Fruit fly (Drosophila melanogaster): ENCODE measurements around the gene CG33725.

Gene CG33725

DNA sequence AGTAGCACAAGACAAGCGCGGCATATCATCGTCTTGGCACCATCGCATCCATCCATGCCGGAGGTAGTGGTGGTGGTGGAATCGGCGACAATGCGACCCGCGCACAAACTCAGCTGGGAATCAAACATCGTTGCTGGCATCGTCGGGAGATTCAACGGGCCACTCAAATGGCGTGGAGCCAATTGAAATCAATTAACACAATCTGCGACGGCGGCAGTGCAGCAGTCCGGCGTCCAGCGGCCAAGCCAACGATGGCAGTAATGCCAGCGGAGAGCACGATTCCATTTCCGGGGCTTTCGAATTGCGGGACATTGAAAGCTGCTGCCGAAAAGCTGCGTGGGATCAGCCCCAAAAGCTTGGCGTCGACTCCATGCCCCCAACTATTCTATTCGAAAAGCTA lies 25.2 kb downstream of the CG33725 start, which contains the start of gene CG10654:
Gene CG10654, minus strand, starts transcription at position 270 of the 400 bp plus-strand sequence.
- no peak for TF ChIP-seq CG17801 (GFP tag; optimal IDR thresholded peaks at IDR 0.05; ENCODE audit: partially characterized antibody)

DNA sequence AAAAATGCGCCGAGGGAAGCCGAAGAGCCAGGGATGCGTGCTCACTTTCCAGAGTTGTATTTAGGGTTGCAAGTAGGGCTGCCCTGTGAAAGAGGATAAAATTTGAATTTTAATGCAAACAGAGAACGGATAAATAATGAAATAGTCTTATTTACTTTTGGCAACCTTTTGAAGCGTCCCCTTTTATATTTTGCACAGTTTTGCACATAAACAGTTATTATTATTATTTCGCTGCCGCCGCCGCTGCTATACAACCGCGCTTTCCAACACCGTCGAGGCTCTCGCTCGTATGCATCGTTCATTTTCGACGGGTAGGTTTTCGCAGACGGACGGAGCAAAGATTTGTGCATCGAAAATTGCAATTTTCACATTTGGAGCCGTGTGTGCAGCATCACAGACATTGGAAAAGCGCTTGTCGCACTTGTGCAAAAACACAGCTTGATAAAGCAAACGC lies 32.4 kb downstream of the CG33725 start, which contains the start of the genes sti and tral:
Gene sti, minus strand, starts transcription at position 54 of the 454 bp plus-strand sequence.
Gene tral, plus strand, starts transcription at position 298 of the 454 bp plus-strand sequence.
- peak; percentile 82 for TF ChIP-seq CG17801 (GFP tag; optimal IDR thresholded peaks at IDR 0.05; ENCODE audit: partially characterized antibody)

DNA sequence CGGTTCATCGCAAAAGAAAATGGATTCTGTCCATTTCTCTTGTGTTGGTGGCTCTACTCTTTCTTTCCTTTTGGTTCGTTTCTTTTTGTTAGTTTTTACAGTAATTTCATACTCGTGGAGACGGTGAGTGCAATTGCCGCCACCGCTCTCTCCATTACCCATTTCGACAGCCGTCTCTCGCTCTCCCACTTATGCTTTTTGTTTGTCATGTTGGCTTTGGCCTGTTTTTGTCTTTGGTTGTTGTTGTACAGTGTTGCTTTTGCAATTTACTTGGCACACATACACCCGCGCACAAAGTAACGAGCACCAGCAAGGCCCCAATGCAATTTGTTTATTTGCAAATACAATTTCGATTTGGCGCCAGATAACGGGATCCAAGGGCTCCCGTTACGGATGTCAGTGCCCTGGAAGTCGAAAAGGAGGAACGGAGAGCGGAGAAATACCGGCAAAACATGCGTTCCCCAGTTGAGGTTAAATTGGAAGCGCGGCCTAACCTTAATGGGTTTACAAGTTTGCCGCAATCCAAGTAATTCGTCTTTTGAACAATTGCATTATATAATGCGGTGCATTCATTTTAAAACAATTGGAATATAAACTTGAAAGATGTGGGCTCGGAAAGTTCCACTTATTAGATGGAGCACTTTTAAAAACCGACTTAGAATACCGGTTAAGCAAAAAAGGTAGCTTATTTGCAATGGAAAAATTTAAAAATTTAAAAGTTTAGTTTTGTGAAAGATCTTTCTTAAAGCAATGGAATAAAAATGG lies 33.5 kb downstream of the CG33725 start:
- peak; percentile 72 for TF ChIP-seq CG17801 (GFP tag; optimal IDR thresholded peaks at IDR 0.05; ENCODE audit: partially characterized antibody)

DNA sequence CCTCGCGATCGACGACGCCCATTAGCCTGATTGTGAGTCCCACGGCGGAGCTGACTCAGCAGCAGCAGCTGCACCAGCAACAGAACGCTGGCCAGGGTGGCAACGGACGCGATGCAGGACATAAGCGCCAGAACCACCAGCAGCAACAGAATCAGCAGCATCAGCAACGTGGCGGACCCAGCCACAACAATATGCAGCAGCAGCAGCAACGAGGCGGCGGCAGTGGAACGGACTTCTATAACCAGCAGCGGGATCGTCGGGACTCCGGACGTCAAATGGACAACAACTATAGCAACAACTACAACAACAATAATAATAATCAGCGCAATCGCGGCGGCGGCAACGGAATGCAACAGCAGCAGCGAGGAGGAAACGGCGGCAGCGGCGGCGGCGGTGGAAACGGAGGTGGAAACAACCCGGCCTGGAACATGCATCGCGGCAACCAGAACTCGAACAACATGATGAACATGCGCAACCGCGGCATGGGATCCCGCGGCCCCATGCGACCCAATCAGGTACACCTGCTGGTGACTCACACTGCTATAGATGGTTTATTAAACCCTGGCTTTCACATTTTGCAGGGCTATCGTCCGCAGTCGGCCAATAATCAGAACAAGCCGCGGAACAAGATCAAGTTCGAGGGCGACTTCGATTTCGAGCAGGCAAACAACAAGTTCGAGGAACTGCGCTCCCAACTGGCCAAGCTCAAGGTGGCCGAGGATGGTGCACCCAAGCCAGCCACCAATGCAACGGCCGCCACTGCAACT lies 35.2 kb downstream of the CG33725 start:
- no peak for TF ChIP-seq CG17801 (GFP tag; optimal IDR thresholded peaks at IDR 0.05; ENCODE audit: partially characterized antibody)

DNA sequence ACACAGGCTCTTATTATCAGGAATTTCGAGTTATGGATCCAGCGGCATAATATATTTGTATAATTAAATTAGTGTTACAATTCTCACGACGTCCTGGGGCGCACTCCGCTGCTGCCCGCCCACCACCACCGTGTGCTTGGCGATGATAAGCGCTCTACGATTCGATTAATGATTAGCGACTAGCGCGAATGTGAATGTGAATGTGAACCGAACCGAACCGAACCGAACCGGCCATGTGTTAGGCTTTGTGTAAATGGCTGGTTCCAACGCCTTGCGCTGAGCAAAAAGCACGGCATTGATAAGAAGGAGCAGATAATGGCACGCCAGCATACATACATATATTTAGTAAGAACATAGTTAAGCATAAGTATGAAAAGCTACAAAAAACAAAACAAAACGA lies 36.9 kb downstream of the CG33725 start:
- no peak for TF ChIP-seq CG17801 (GFP tag; optimal IDR thresholded peaks at IDR 0.05; ENCODE audit: partially characterized antibody)

DNA sequence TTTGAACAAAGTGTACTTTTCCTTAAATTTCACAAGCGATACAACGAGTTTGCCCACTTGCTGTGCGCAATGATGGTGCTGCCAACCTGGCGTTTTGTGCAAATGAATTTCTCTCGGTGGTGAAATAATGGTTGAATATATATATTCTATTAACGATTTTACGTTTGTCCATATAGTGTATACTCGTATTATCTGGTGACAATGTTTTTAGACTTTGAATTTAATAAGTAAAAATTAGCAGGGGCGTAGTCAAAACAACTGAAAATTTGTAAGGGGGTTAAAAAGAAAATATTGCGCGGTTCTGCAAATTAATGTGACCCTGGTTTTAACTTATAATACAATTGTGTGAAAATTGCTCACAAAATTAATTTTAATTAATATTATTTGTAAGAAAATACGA lies 41.5 kb downstream of the CG33725 start, which contains the start of the genes ver and Gcn5:
Gene ver, plus strand, starts transcription at position 47 of the 400 bp plus-strand sequence.
Gene Gcn5, minus strand, starts transcription at position 74 of the 400 bp plus-strand sequence.
- peak; percentile 96 for TF ChIP-seq CG17801 (GFP tag; optimal IDR thresholded peaks at IDR 0.05; ENCODE audit: partially characterized antibody)

DNA sequence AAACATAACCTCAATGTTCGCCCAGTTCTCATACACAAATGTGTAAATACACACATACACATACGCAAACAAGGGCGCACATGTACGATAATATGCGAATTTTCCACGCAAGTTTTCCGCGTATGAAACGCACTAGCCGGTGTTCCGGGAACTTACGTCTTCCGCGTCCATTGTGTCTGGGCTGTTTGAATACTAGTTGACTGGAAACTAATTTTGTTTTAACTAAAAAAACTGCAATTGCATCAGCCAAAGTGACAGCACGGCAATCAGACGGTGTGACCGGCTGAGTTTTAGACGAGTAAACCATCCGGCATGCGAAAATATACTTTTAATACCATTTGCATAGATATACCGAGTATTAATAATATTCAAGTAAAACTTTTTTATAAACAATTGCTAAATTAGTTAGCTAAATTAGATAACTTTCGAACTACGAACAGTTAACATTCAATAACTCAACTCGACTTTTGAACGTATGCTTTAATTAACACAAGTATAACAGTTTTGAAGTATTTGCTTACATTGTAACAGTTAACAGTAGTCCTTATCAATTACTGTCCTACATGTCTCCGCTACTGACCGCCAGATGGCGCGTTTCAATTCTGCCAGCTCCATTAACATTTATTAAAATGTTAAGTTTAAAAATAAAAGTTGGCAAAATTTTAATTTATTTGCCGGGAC lies 44.2 kb downstream of the CG33725 start, which contains the start of gene eIF2beta:
Gene eIF2beta, minus strand, starts transcription at position 299 of the 681 bp plus-strand sequence.
- TF ChIP-seq CG17801 (GFP tag; optimal IDR thresholded peaks at IDR 0.05; ENCODE audit: partially characterized antibody), result peak; percentile 40

DNA sequence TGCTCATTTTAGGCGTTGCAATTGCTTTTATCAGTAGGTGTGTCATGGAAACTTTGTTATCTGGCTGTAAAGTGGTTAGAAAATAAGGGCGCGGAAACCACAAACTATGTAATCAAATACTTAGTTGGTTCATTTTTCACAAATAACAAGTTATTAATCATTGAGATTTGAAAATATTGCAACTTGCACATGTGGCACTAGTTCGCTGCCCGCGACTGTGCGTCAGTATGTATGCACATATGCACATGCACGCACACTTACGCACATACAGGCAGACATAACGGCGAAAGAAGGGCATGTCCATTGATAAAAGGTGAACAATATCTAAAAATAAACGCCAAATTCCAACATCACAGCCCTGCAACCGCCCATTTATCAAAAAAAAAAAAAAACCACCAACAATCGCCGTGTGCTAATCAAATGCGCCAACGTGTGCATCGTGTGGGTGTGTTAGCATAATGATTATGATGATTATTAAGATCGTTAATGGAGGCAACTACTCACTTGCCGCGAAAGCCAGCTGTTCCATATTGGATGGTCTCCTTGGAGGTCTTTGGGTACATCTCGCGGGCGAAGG lies 47.1 kb downstream of the CG33725 start:
- no peak for TF ChIP-seq CG17801 (GFP tag; optimal IDR thresholded peaks at IDR 0.05; ENCODE audit: partially characterized antibody)

DNA sequence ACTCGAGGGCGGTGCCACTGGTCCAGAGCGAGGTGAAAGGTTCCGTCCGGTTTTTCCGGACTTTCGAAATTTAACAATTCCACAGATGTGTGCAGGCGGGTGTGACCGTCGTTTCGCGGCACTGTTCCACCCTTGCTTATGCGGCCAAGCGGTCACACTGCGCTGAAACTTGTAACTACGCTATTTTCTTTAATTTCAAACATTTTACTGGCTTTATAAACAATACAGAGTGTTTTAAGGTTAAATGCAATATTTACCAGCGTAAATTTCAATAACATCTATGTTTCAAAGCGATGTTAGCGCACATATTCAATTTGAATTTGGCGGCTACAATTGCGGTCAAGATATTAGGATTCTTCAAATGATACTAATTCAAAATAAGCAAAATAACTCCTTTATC lies 47.6 kb downstream of the CG33725 start, which contains the start of gene nst:
Gene nst, minus strand, starts transcription at position 128 of the 400 bp plus-strand sequence.
- TF ChIP-seq CG17801 (GFP tag; optimal IDR thresholded peaks at IDR 0.05; ENCODE audit: partially characterized antibody), result no peak

DNA sequence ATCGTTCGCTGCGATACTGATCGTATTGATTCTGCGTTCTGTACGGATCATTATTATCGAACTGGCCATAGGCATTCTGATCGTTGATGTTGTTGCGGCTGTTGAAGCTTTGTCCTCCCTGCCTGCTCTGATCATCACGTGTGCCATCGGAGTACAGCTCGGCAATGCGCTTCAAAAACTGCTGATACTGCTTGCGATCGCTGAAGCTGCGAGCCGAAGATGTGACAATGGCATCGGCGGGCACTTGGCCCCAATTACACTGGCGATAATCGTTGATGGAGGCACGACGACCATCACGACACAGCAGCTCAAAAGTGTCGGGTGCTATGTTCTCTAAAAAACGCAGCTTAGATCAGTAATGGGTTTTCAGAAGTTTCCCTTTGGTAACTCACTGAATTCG lies 49.8 kb downstream of the CG33725 start:
- TF ChIP-seq CG17801 (GFP tag; optimal IDR thresholded peaks at IDR 0.05; ENCODE audit: partially characterized antibody), result no peak

DNA sequence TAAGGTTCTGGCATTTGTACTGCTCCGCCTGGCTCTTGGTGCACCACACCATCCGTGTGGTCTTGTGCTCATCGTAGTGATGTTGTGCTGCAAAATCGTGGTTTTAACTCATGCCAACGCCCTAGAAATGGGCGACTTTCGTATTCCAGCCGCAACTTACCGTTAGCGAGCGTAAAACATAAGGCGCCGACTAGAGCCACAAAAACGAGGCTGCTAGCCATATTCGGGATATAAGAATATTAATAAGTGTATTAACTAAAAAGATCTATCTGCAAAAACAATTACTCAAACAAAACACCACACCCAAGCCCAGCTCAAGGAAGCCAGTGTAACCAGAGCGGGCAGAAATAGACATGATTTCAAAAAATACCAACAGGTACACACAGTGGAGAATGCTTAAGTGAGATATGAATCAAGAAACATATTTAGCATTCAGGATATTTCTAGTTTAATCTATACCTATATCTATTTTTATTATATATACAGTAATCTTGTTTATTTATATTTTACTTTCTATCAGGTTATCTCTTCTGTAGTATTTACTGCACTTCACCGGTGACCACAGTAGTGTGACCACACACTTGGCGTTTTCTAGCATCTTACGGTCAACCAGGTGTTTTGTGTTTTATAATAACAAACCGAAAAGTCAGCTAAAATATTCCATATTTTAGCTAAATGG lies 51.1 kb downstream of the CG33725 start, which contains the start of the genes Tsf2 and CG34242:
Gene Tsf2, minus strand, starts transcription at position 333 of the 679 bp plus-strand sequence.
Gene CG34242, plus strand, starts transcription at position 605 of the 679 bp plus-strand sequence.
- peak; percentile 81 for TF ChIP-seq CG17801 (GFP tag; optimal IDR thresholded peaks at IDR 0.05; ENCODE audit: partially characterized antibody)

DNA sequence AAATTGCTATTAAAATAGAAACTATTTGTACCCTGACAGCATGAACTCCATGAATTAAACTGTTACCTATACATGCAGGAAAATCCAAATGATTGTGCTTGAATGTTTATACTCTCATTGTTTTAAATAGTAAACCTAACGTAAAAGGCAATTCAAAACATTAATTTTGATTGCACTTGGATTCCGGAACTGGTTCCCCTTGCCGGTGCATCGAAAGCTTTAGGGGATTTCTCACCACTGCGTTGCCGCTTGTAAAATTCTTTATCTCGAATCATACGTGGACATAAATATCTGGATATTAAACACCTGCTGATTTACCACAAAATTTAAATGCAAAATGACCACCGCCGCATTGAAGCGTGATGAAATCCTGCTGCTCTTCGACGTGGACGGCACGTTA lies 51.9 kb downstream of the CG33725 start, which contains the start of gene Pmm2:
Gene Pmm2, plus strand, starts transcription at position 273 of the 400 bp plus-strand sequence.
- TF ChIP-seq CG17801 (GFP tag; optimal IDR thresholded peaks at IDR 0.05; ENCODE audit: partially characterized antibody), result peak; percentile 9

Data from ovary, adult (tissue).